Worm (Caenorhabditis elegans): ENCODE data around the gene clec-227.

DNA sequence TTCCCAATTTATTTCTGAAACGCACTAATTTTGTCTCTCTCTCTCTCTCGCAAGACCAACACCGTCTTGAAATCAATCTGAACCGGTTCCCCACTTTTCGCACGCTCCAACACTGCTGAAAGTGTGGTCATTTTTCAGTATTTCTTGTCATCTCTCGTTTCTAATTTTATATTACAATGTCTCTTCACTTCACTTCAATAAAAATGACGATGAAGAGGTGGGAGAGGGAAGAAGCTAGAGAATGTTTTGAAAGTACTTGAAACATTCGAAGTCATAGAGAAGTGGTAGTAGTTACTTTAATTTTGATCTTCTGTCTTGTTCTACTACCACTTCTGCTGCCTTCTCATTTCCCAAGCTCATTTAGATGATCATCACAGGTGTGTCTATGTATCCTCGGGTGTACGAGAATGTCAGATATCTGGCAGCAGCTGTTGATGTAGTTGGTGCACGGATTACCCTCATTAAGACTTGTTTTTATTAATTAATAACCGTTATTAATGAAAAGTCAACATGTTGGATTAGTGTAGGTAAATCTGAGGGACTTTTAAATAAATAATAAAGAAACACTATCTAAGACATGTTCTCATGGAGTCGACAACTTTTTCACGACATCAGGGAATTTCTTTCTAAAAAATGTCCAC lies 34.1 kb upstream of the clec-227 start:
- TF ChIP-seq nhr-76 (tag; optimal IDR thresholded peaks at IDR 0.05) (no peak), unc-62 (GFP tag; optimal IDR thresholded peaks at IDR 0.05) (no peak), nhr-28 (tag; optimal IDR thresholded peaks at IDR 0.05) (no peak), unc-39 (tag; optimal IDR thresholded peaks at IDR 0.05) (no peak)
